Worm (Caenorhabditis elegans): ENCODE data around the gene C08G9.1.

DNA sequence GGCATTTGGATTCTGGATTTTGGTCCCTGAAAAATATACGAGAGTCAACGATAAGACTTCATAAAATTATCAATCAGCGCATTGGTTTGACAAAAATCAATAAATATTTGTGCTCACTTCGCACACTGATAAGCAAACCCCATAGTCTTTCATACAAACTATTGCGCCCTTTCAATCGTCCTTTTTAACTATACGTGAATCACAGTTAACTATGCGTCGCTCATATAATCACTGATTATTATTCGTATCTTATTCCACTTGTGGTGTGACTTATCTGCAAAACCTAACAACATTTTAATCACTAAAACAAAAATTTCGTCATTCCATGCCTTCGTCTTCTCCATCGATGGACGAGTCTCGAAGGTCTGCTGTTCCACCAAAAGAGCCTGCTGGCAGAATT lies 52.3 kb downstream of the C08G9.1 start, which contains the start of gene nhr-8:
- TF ChIP-seq unc-55 (GFP tag; optimal IDR thresholded peaks at IDR 0.05) (no peak), sox-4 (tag; optimal IDR thresholded peaks at IDR 0.05) (no peak), pros-1 (tag; optimal IDR thresholded peaks at IDR 0.05) (no peak), odd-2 (tag; optimal IDR thresholded peaks at IDR 0.05) (no peak), dve-1 (tag; optimal IDR thresholded peaks at IDR 0.05) (no peak), elt-2 (tag; optimal IDR thresholded peaks at IDR 0.05) (peak; percentile 89), nhr-11 (tag; optimal IDR thresholded peaks at IDR 0.05) (no peak), madf-2 (tag; optimal IDR thresholded peaks at IDR 0.05) (no peak), ceh-24 (tag; optimal IDR thresholded peaks at IDR 0.05) (no peak), mec-3 (tag; optimal IDR thresholded peaks at IDR 0.05; ENCODE audit: borderline replicate concordance) (no peak), ceh-45 (GFP tag; IDR thresholded peaks at IDR 0.05) (no peak)

All from whole organism, late embryonic.